Fruit fly (Drosophila melanogaster) Kc167 (cell line): ENCODE results near the gene IntS14.

Source experiments
- Myc ChIP-seq: fragments of >200 bp; optimal IDR thresholded peaks from 2 replicates; lab custom pipeline; 2017; ENCODE audit warnings: missing external identifiers
- Sin3A ChIP-seq: fragments of >200 bp; optimal IDR thresholded peaks from 2 replicates; lab custom pipeline; 2018; ENCODE audit warnings: missing external identifiers
- h ChIP-seq: fragments of >200 bp; optimal IDR thresholded peaks from 3 replicates; lab custom pipeline; 2018; ENCODE audit warnings: missing external identifiers
- insv ChIP-seq: fragments of >200 bp; optimal IDR thresholded peaks from 3 replicates; lab custom pipeline; 2018; ENCODE audit warnings: missing external identifiers
- psq ChIP-seq: fragments of >200 bp; optimal IDR thresholded peaks from 2 replicates; lab custom pipeline; 2017; ENCODE audit warnings: missing external identifiers
- ttk ChIP-seq: sonication (Bioruptor generic); optimal IDR thresholded peaks from 2 replicates; lab custom pipeline; 2017; ENCODE audit warnings: missing external identifiers

DNA sequence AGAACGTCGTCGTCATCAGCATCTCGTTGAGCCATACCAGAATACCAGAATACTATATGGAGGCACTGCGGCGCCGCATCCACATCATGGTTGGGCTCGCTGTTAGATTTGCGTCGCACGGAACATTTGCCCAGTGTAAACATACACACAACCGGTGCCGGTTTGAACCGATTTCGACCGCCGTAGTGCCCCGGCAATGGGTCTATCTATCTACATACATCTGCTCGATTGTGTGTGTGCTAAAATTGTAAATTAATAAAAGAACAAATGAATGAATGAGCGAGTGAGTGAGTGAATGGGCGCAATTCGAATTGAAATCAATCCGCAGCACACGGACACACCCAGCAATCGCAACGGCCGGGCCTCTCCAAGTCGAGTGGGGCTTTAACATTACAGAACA lies 38.8 kb upstream of the IntS14 start:
- TF ChIP-seq h (lab: Kevin White, UChicago) (no peak), psq (lab: Kevin White, UChicago) (no peak), Myc (no peak), ttk (lab: Kevin White, UChicago) (no peak), insv (lab: Kevin White, UChicago) (no peak), Sin3A (lab: Kevin White, UChicago) (no peak)
